Worm (Caenorhabditis elegans) whole organism, young adult: ENCODE measurements around the gene math-18.

Experiments used
- B0336.3 ChIP-seq: fragments of 200-800 bp; sonication (Bioruptor generic); IDR thresholded peaks from 2 replicates; pipeline ENCODE4 v1.3.6; 2022; ENCODE audit warnings: missing genetic modification characterization, missing compliant biosample characterization
- F10E7.11 ChIP-seq: sonication (generic microtip); optimal IDR thresholded peaks from 2 replicates; lab custom pipeline; 2017; ENCODE audit warnings: mild to moderate bottlenecking, missing genetic modification characterization, moderate library complexity, missing compliant biosample characterization
- efl-1 ChIP-seq: fragments of 150-350 bp; optimal IDR thresholded peaks from 2 replicates; lab custom pipeline; 2014; ENCODE audit warnings: missing biosample characterization, missing genetic modification reagents, missing genetic modification characterization
- snpc-3.4 ChIP-seq: sonication (generic microtip); optimal IDR thresholded peaks from 2 replicates; lab custom pipeline; 2017; ENCODE audit warnings: missing genetic modification characterization, mild to moderate bottlenecking, missing compliant biosample characterization, antibody characterized with exemption, moderate library complexity, missing genotype, missing genetic modification reagents
- unc-130 ChIP-seq: sonication (generic microtip); optimal IDR thresholded peaks from 2 replicates; lab custom pipeline; 2016; ENCODE audit warnings: missing genetic modification reagents, missing genetic modification characterization, missing compliant biosample characterization

DNA sequence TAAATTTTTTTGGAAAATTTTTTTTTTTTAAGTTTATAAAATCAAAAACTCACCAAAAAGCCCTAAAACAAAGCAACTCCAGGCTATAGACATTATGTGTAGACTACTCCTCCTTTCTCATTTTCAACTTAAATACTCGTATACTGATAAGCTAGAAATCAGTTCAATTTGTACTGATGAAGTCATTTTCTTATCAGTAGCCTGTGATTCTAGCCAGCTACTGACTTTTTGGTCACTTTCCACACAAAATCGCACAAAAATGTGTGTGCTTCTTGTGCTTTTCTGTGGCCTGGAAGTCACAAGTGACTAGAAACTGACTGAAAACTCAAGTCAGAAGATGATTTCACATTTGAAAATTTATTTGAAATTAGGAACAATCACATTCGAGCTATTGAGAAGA, 32.5 kb downstream of the math-18 start, which contains the start of gene gba-2:
- TF ChIP-seq unc-130: no peak
- TF ChIP-seq F10E7.11 (tag; lab: Kevin White, UChicago): no peak
- TF ChIP-seq B0336.3 (GFP tag; lab: Robert Waterston, UW): no peak
- TF ChIP-seq efl-1: no peak
- no peak for TF ChIP-seq snpc-3.4 (tag; lab: Kevin White, UChicago)
